Worm (Caenorhabditis elegans) whole organism, young adult: ENCODE measurements around the gene T27A8.7.

ENCODE experiments used
- B0035.1 ChIP-seq: sonication (generic microtip); optimal IDR thresholded peaks from 2 replicates; lab custom pipeline; 2016; ENCODE audit warnings: missing genetic modification characterization, mild to moderate bottlenecking, missing compliant biosample characterization, missing genotype, missing genetic modification reagents
- B0336.3 ChIP-seq: fragments of 200-800 bp; sonication (Bioruptor generic); IDR thresholded peaks from 2 replicates; pipeline ENCODE4 v1.3.6; 2022; ENCODE audit warnings: missing genetic modification characterization, missing compliant biosample characterization
- C17E4.6 ChIP-seq: fragments of 200-800 bp; sonication (Bioruptor generic); IDR thresholded peaks from 2 replicates; pipeline ENCODE4 v1.3.6; 2022; ENCODE audit warnings: missing genetic modification reagents, missing genetic modification characterization, missing compliant biosample characterization
- F10E7.11 ChIP-seq: sonication (generic microtip); optimal IDR thresholded peaks from 2 replicates; lab custom pipeline; 2017; ENCODE audit warnings: mild to moderate bottlenecking, missing genetic modification characterization, moderate library complexity, missing compliant biosample characterization
- F57A8.1 ChIP-seq: fragments of 200-800 bp; sonication (Bioruptor generic); optimal IDR thresholded peaks from 2 replicates; lab custom pipeline; 2018; ENCODE audit warnings: mild to moderate bottlenecking, missing genetic modification characterization, moderate library complexity, missing compliant biosample characterization
- K11D2.4 ChIP-seq: fragments of 200-800 bp; sonication (Bioruptor generic); IDR thresholded peaks from 2 replicates; pipeline ENCODE4 v1.3.6; 2022; ENCODE audit warnings: missing genetic modification reagents, missing genetic modification characterization, missing compliant biosample characterization
- K12H6.12 ChIP-seq: fragments of 200-800 bp; sonication (Bioruptor generic); optimal IDR thresholded peaks from 2 replicates; lab custom pipeline; 2018; ENCODE audit warnings: mild to moderate bottlenecking, missing genetic modification characterization, missing compliant biosample characterization
- T07F8.4 ChIP-seq: sonication (generic microtip); optimal IDR thresholded peaks from 2 replicates; lab custom pipeline; 2016; ENCODE audit warnings: mild to moderate bottlenecking, missing genetic modification characterization, moderate library complexity, missing compliant biosample characterization
- attf-3 ChIP-seq: fragments of 200-800 bp; sonication (Bioruptor generic); conservative IDR thresholded peaks from 2 replicates; pipeline ENCODE4 v1.3.6; 2022; ENCODE audit warnings: missing genetic modification reagents, missing genetic modification characterization, missing compliant biosample characterization
- attf-5 ChIP-seq: fragments of 200-800 bp; sonication (Bioruptor generic); optimal IDR thresholded peaks from 2 replicates; lab custom pipeline; 2018; ENCODE audit warnings: mild to moderate bottlenecking, missing genetic modification characterization, missing compliant biosample characterization
- attf-6 ChIP-seq: fragments of 200-800 bp; sonication (Bioruptor generic); IDR thresholded peaks from 2 replicates; pipeline ENCODE4 v1.3.6; 2022; ENCODE audit warnings: missing genetic modification reagents, missing genetic modification characterization, missing compliant biosample characterization
- ccch-3 ChIP-seq: fragments of 200-800 bp; sonication (Bioruptor generic); optimal IDR thresholded peaks from 2 replicates; lab custom pipeline; 2018; ENCODE audit warnings: mild to moderate bottlenecking, missing genetic modification characterization, missing compliant biosample characterization
- ceh-100 ChIP-seq: fragments of 200-800 bp; sonication (Bioruptor generic); IDR thresholded peaks from 2 replicates; pipeline ENCODE4 v1.3.6; 2022; ENCODE audit warnings: missing genetic modification reagents, missing genetic modification characterization, missing compliant biosample characterization
- ceh-58 ChIP-seq: fragments of 200-800 bp; sonication (Bioruptor generic); IDR thresholded peaks from 2 replicates; pipeline ENCODE4 v1.3.6; 2022; ENCODE audit warnings: missing genetic modification characterization, missing compliant biosample characterization
- chd-7 ChIP-seq: sonication (generic microtip); optimal IDR thresholded peaks from 2 replicates; lab custom pipeline; 2016; ENCODE audit warnings: mild to moderate bottlenecking, missing genetic modification characterization, moderate library complexity, missing compliant biosample characterization
- egl-18 ChIP-seq: fragments of 200-800 bp; sonication (Bioruptor generic); IDR thresholded peaks from 2 replicates; pipeline ENCODE4 v1.3.6; 2022; ENCODE audit warnings: missing genetic modification reagents, missing genetic modification characterization, missing compliant biosample characterization
- egrh-3 ChIP-seq: fragments of 200-800 bp; sonication (Bioruptor generic); IDR thresholded peaks from 2 replicates; pipeline ENCODE4 v1.3.6; 2022; ENCODE audit warnings: missing genetic modification reagents, missing genetic modification characterization, missing compliant biosample characterization
- fkh-3 ChIP-seq: sonication (generic microtip); optimal IDR thresholded peaks from 2 replicates; lab custom pipeline; 2016; ENCODE audit warnings: mild to moderate bottlenecking, missing genetic modification characterization, missing compliant biosample characterization
- gei-17 ChIP-seq: fragments of 200-800 bp; sonication (Bioruptor generic); optimal IDR thresholded peaks from 2 replicates; lab custom pipeline; 2018; ENCODE audit warnings: mild to moderate bottlenecking, missing genetic modification characterization, missing compliant biosample characterization
- hmg-1.2 ChIP-seq: fragments of 200-800 bp; sonication (Bioruptor generic); IDR thresholded peaks from 2 replicates; pipeline ENCODE4 v1.3.6; 2022; ENCODE audit warnings: missing genetic modification reagents, missing genetic modification characterization, missing compliant biosample characterization
- hmg-20 ChIP-seq: fragments of 200-800 bp; sonication (Bioruptor generic); IDR thresholded peaks from 2 replicates; pipeline ENCODE4 v1.3.6; 2022; ENCODE audit warnings: missing genetic modification reagents, missing genetic modification characterization, missing compliant biosample characterization
- hsf-1 ChIP-seq: fragments of 200-800 bp; sonication (Bioruptor generic); IDR thresholded peaks from 2 replicates; pipeline ENCODE4 v1.3.6; 2022; ENCODE audit warnings: missing genetic modification reagents, missing genetic modification characterization, missing compliant biosample characterization
- madf-10 ChIP-seq: sonication (generic microtip); optimal IDR thresholded peaks from 2 replicates; lab custom pipeline; 2016; ENCODE audit warnings: mild to moderate bottlenecking, missing genetic modification characterization, missing compliant biosample characterization
- madf-6 ChIP-seq: fragments of 200-800 bp; sonication (Bioruptor generic); IDR thresholded peaks from 2 replicates; pipeline ENCODE4 v1.3.6; 2022; ENCODE audit warnings: missing genetic modification reagents, missing genetic modification characterization, missing compliant biosample characterization
- mcd-1 ChIP-seq: fragments of 200-800 bp; sonication (Bioruptor generic); IDR thresholded peaks from 2 replicates; pipeline ENCODE4 v1.3.6; 2022; ENCODE audit warnings: missing genetic modification reagents, missing genetic modification characterization, missing compliant biosample characterization
- mel-28 ChIP-seq: sonication (generic microtip); optimal IDR thresholded peaks from 2 replicates; lab custom pipeline; 2016; ENCODE audit warnings: borderline replicate concordance, mild to moderate bottlenecking, missing genetic modification characterization, missing compliant biosample characterization
- mes-4 ChIP-seq: sonication (generic microtip); optimal IDR thresholded peaks from 2 replicates; lab custom pipeline; 2016; ENCODE audit warnings: missing genotype, missing genetic modification characterization, missing compliant biosample characterization
- nhr-120 ChIP-seq: fragments of 200-800 bp; sonication (Bioruptor generic); IDR thresholded peaks from 2 replicates; pipeline ENCODE4 v1.3.6; 2022; ENCODE audit warnings: missing genetic modification characterization, missing compliant biosample characterization
- nhr-27 ChIP-seq: fragments of 200-800 bp; sonication (Bioruptor generic); optimal IDR thresholded peaks from 2 replicates; lab custom pipeline; 2018; ENCODE audit warnings: mild to moderate bottlenecking, missing genetic modification characterization, moderate library complexity, missing compliant biosample characterization
- rpc-1 ChIP-seq, 2 experiments: fragments of 150-350 bp in 1 of 2; sonication (generic microtip) in 1 of 2; optimal IDR thresholded peaks; 2 replicates each; lab custom pipeline; 2014 to 2018; ENCODE audit warnings: missing biosample characterization in 1 of 2, missing genetic modification characterization in 1 of 2, missing genetic modification reagents in 1 of 2, missing genotype in 1 of 2
- sea-2 ChIP-seq: fragments of 200-800 bp; sonication (Bioruptor generic); IDR thresholded peaks from 2 replicates; pipeline ENCODE4 v1.3.6; 2022; ENCODE audit warnings: missing genetic modification characterization, missing compliant biosample characterization
- snpc-1.1 ChIP-seq: sonication (generic microtip); optimal IDR thresholded peaks from 2 replicates; lab custom pipeline; 2017; ENCODE audit warnings: missing genetic modification characterization, mild to moderate bottlenecking, missing compliant biosample characterization, antibody characterized with exemption, moderate library complexity, missing genotype, missing genetic modification reagents; ENCODE audit not compliant: insufficient read depth
- snpc-1.3 ChIP-seq: sonication (generic microtip); optimal IDR thresholded peaks from 2 replicates; lab custom pipeline; 2017; ENCODE audit warnings: missing genetic modification characterization, mild to moderate bottlenecking, missing compliant biosample characterization, antibody characterized with exemption, moderate library complexity, missing genotype, missing genetic modification reagents; ENCODE audit not compliant: insufficient read depth
- snpc-4 ChIP-seq, 5 experiments: fragments of 150-350 bp in 1 of 5; sonication (generic microtip) in 4 of 5; optimal IDR thresholded peaks; 2 replicates each; lab custom pipeline; 2014 to 2018; ENCODE audit warnings: missing genetic modification characterization in 5 of 5, missing biosample characterization in 3 of 5, antibody characterized with exemption in 2 of 5, mild to moderate bottlenecking in 2 of 5, missing compliant biosample characterization in 2 of 5, missing genotype in 2 of 5, moderate library complexity in 2 of 5, missing genetic modification reagents in 1 of 5
- tbx-9 ChIP-seq: sonication (generic microtip); optimal IDR thresholded peaks from 2 replicates; lab custom pipeline; 2016; ENCODE audit warnings: borderline replicate concordance, missing genetic modification characterization, inconsistent platforms, missing compliant biosample characterization
- tlf-1 ChIP-seq: fragments of 200-800 bp; sonication (Bioruptor generic); optimal IDR thresholded peaks from 2 replicates; lab custom pipeline; 2018; ENCODE audit warnings: mild to moderate bottlenecking, missing genetic modification characterization, missing compliant biosample characterization
- zfh-2 ChIP-seq: fragments of 200-800 bp; sonication (Bioruptor generic); conservative IDR thresholded peaks from 2 replicates; pipeline ENCODE4 v1.3.6; 2022; ENCODE audit warnings: missing genetic modification reagents, missing genetic modification characterization, missing compliant biosample characterization
- ztf-22 ChIP-seq: fragments of 200-800 bp; sonication (Bioruptor generic); optimal IDR thresholded peaks from 2 replicates; lab custom pipeline; 2018; ENCODE audit warnings: mild to moderate bottlenecking, missing genetic modification characterization, moderate library complexity, missing compliant biosample characterization
- ztf-6 ChIP-seq: fragments of 200-800 bp; sonication (Bioruptor generic); IDR thresholded peaks from 2 replicates; pipeline ENCODE4 v1.3.6; 2022; ENCODE audit warnings: missing genetic modification reagents, missing genetic modification characterization, missing compliant biosample characterization

The T27A8.7 gene

ce11 chrX:16024558-16024957 lies 30.8 kb upstream of the T27A8.7 start (continued):
- no peak for TF ChIP-seq rpc-1 (optimal IDR thresholded peaks at IDR 0.05; lab: Kevin White, UChicago)
- TF ChIP-seq rpc-1 (tag; optimal IDR thresholded peaks at IDR 0.05; lab: Kevin White, UChicago) = no peak
- no peak for TF ChIP-seq snpc-1.3
- TF ChIP-seq B0035.1 (tag; lab: Kevin White, UChicago) = no peak
- TF ChIP-seq attf-5 = peak; percentile 66
- peak; percentile 75 for TF ChIP-seq chd-7
- TF ChIP-seq hsf-1 (GFP tag; lab: Robert Waterston, UW) = no peak
- TF ChIP-seq zfh-2 (GFP tag; lab: Robert Waterston, UW) = peak; percentile 98
- peak; percentile 70 for TF ChIP-seq K12H6.12 (tag; lab: Kevin White, UChicago)
- TF ChIP-seq ccch-3 (GFP tag; lab: Kevin White, UChicago) = no peak
- TF ChIP-seq snpc-1.1 = no peak
- TF ChIP-seq nhr-120 (GFP tag; lab: Robert Waterston, UW) = no peak
- no peak for TF ChIP-seq nhr-27 (tag; lab: Kevin White, UChicago)
- peak; percentile 76; the same call in 1 of the 2 replicates for TF ChIP-seq hmg-1.2 (GFP tag; lab: Robert Waterston, UW)
- TF ChIP-seq C17E4.6 (GFP tag; lab: Robert Waterston, UW) = no peak
- TF ChIP-seq madf-6 (GFP tag; lab: Robert Waterston, UW) = no peak
- no peak for TF ChIP-seq ceh-100
- TF ChIP-seq mcd-1 (GFP tag; lab: Robert Waterston, UW) = peak; percentile 59
- peak; percentile 50 for TF ChIP-seq gei-17 (GFP tag; lab: Kevin White, UChicago)
- peak; percentile 2 for TF ChIP-seq tlf-1 (GFP tag; lab: Kevin White, UChicago)
- peak; percentile 70 for TF ChIP-seq ztf-22 (GFP tag; lab: Kevin White, UChicago)
- no peak for TF ChIP-seq sea-2 (GFP tag; lab: Robert Waterston, UW)
- no peak for TF ChIP-seq T07F8.4
- no peak for TF ChIP-seq hmg-20
- TF ChIP-seq madf-10 (tag; lab: Kevin White, UChicago) = peak; percentile 99
- no peak for TF ChIP-seq ceh-58 (GFP tag; lab: Robert Waterston, UW)
- TF ChIP-seq B0336.3 (GFP tag; lab: Robert Waterston, UW) = no peak
- peak; percentile 56; the same call in 1 of the 2 replicates for TF ChIP-seq K11D2.4 (GFP tag; lab: Robert Waterston, UW)
- TF ChIP-seq ztf-6 = no peak
- no peak for TF ChIP-seq egl-18 (GFP tag; lab: Robert Waterston, UW)

DNA sequence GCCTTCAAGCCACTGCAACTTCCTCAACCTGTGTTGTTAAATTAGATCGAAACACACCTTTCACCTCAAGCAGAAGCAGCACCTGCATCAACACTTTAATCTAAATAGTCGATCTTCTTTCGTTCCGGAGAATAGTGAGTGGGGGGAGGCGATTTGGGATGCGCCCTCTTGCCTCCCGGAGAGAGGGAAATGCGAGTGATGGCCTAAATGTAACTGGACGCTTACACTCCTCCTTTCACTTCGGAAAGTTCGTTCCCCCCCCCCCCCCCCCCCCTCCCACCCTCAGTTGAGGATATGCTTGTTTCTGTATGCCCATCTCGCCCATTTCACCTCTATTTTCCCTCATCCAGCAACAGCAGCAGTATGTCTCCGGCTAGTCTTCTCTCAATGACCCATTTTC lies 26.4 kb upstream of the T27A8.7 start:
- no peak for TF ChIP-seq tbx-9 (tag; lab: Kevin White, UChicago)
- TF ChIP-seq F10E7.11 = no peak
- no peak for TF ChIP-seq F57A8.1 (GFP tag; lab: Kevin White, UChicago)
- peak; percentile 76 for TF ChIP-seq zfh-2 (GFP tag; lab: Robert Waterston, UW)
- TF ChIP-seq ceh-58 (GFP tag; lab: Robert Waterston, UW) = no peak
- TF ChIP-seq egrh-3 (GFP tag; lab: Robert Waterston, UW) = peak; percentile 56; the same call in 1 of the 2 replicates
- no peak for TF ChIP-seq snpc-4 (GFP tag; optimal IDR thresholded peaks at IDR 0.05; lab: Kevin White, UChicago)
- no peak for TF ChIP-seq snpc-4 (tag; optimal IDR thresholded peaks at IDR 0.05; lab: Kevin White, UChicago)
- TF ChIP-seq attf-6 (GFP tag; lab: Robert Waterston, UW) = no peak
- TF ChIP-seq, all 124 proteins: peak for 2

ce11 chrX:16030506-16030905 lies 24.8 kb upstream of the T27A8.7 start, which contains the start of gene mboa-1:
TSS of gene mboa-1 (plus strand) at chrX:16030806.
- TF ChIP-seq hmg-20 (no peak), mes-4 (tag; lab: Kevin White, UChicago) (no peak), fkh-3 (tag; lab: Kevin White, UChicago) (no peak), rpc-1 (optimal IDR thresholded peaks at IDR 0.05; lab: Kevin White, UChicago) (no peak), rpc-1 (tag; optimal IDR thresholded peaks at IDR 0.05; lab: Kevin White, UChicago) (no peak), attf-3 (no peak), mel-28 (no peak), ceh-58 (GFP tag; lab: Robert Waterston, UW) (no peak)
- TF ChIP-seq, all 124 proteins: peak for 0
